Worm (Caenorhabditis elegans): Measurements from ENCODE around the gene ssp-36.

DNA sequence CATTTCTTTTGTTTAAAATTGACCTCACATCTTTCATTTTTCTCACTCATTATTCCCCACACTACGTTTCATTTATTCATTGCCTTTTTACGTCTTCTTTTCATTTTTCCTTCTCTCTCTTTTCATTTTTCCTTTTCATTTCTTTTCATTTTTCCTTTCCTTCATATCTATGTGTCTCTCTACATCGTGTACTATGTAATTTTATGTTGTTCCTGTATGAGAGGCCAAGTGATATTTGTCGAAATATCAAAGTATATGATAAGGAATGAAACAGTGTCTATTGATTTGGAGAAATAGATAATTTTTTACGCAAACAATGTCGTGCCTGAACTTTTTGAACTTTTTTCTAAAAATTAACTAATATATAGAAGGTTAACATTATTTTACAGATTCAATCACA lies 49.7 kb downstream of the ssp-36 start:
- no peak for TF ChIP-seq fkh-2 (tag; optimal IDR thresholded peaks at IDR 0.05)
- no peak for TF ChIP-seq fos-1 (tag; optimal IDR thresholded peaks at IDR 0.05)
- TF ChIP-seq ama-1 (optimal IDR thresholded peaks at IDR 0.05), result no peak
- TF ChIP-seq mdl-1 (tag; optimal IDR thresholded peaks at IDR 0.05), result no peak
- no peak for TF ChIP-seq ztf-11 (tag; optimal IDR thresholded peaks at IDR 0.05)
- TF ChIP-seq unc-39 (tag; optimal IDR thresholded peaks at IDR 0.05), result no peak
- TF ChIP-seq unc-62 (GFP tag; optimal IDR thresholded peaks at IDR 0.05), result no peak
- TF ChIP-seq ZK546.5 (tag; optimal IDR thresholded peaks at IDR 0.05), result no peak
